Worm (Caenorhabditis elegans): Measurements from ENCODE around the gene srbc-70.
A peak's percentile ranks its signal among the peaks of the same experiment; 100 is the strongest.
"Not testable (repeated sequence)": the region's sequence is repeated elsewhere in the genome, so short reads cannot be mapped to it uniquely, and the experiment has no call there.

srbc-70 gene

DNA sequence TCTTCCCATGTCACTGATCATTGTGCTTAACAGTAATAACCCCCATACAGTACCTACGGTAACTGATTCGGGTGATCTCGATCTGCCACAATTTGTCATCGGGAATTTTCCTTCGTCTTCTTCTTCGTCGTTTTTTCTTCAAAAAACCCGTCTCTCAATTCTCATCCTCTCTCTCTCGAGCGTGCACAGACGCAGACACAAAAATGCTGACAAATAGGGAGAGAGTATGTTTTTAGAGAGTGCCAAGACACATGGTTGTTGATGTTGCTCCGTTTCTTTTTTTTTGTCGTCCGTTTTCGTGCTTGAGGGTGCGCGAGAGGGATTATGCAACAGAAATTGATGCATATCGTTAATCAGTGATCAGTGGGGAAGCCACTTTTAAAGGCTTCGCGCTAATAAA lies 12.5 kb downstream of the srbc-70 start (continued):
- peak; percentile 76 for TF ChIP-seq sma-9 (GFP tag; optimal IDR thresholded peaks at IDR 0.05)
- no peak for TF ChIP-seq sma-9 (tag; optimal IDR thresholded peaks at IDR 0.05)
- TF ChIP-seq nhr-77 (tag; optimal IDR thresholded peaks at IDR 0.05), result no peak
- TF ChIP-seq sem-4 (tag; optimal IDR thresholded peaks at IDR 0.05), result peak; percentile 6

DNA sequence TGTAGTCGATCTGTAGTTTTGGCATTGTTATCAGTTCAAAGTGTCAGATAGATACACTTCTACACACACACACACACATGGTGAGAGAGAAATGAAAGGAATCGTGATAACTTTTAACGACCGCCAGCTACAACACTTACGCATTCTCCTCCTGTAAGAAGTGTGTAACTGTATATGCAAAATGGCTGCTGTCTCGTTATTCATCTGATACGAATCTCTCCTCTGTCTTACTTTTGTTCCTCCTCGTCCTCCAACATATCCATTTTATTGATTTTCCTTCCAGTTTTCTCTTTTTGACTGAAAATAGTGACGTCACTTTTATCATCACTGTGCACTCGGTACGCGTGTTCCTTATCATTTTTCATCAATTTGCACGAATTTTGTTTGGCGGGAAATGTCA lies 15.1 kb downstream of the srbc-70 start:
- TF ChIP-seq snpc-4 (tag; optimal IDR thresholded peaks at IDR 0.05), result no peak
- peak; percentile 1 for TF ChIP-seq ama-1 (optimal IDR thresholded peaks at IDR 0.05)
- peak; percentile 45 for TF ChIP-seq sma-9 (GFP tag; optimal IDR thresholded peaks at IDR 0.05)
- TF ChIP-seq sma-9 (tag; optimal IDR thresholded peaks at IDR 0.05), result no peak
- peak; percentile 64 for TF ChIP-seq fos-1 (tag; optimal IDR thresholded peaks at IDR 0.05)
- TF ChIP-seq ceh-16 (tag; optimal IDR thresholded peaks at IDR 0.05), result no peak

DNA sequence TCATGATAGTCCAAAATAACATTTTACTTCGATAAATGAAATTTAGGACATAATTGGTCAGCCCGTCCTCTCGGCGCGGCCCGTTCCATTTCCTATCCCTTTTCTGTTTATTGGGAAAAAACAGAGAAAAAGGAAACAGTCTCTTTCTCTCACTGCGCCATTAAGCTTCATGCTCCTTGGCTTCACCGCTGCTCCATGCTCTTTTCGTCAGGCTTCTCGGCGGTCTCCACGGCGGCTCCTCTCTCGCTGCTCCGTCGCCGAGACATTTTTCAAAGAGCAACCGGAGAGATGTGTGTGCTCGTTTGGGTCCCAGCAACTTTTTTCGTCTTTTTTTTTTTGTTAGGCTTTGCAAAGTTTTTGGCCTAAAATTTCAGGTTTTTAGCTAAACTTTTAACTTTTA lies 16.9 kb downstream of the srbc-70 start:
- TF ChIP-seq mdl-1 (tag; optimal IDR thresholded peaks at IDR 0.05) (peak; percentile 56 to 67), unc-62 (GFP tag; optimal IDR thresholded peaks at IDR 0.05) (no peak), C34F6.9 (tag; optimal IDR thresholded peaks at IDR 0.05) (peak; percentile 40), sma-3 (GFP tag; optimal IDR thresholded peaks at IDR 0.05) (no peak), ztf-1 (GFP tag; conservative IDR thresholded peaks at IDR 0.05) (no peak), mbf-1 (tag; optimal IDR thresholded peaks at IDR 0.05) (no peak), zag-1 (tag; optimal IDR thresholded peaks at IDR 0.05) (peak; percentile 29), sma-9 (GFP tag; optimal IDR thresholded peaks at IDR 0.05) (peak; percentile 36), sma-9 (tag; optimal IDR thresholded peaks at IDR 0.05) (no peak)

DNA sequence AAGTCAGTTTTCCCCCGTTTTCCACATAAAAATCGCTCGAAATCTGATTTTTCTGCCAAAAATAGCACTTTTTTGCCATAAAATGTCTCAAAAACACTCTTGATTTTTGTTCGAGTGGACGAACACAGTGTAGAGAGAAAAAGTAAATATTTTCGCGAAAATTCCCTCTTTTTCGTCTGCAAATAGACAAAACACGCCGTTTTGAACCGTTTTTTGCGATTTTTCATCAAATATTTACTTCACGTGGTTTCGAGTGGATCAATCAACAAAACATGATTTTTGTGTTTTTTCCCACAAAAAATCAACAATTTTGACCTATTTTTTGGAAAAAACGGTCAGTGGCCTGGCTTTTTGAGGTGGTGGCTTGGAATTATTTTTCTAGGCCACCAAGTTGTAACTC lies 18.7 kb downstream of the srbc-70 start:
- no peak for TF ChIP-seq ceh-16 (tag; optimal IDR thresholded peaks at IDR 0.05)
- TF ChIP-seq sma-9 (GFP tag; optimal IDR thresholded peaks at IDR 0.05), result no peak
- no peak for TF ChIP-seq sma-9 (tag; optimal IDR thresholded peaks at IDR 0.05)
- no peak for TF ChIP-seq sma-3 (GFP tag; optimal IDR thresholded peaks at IDR 0.05)

DNA sequence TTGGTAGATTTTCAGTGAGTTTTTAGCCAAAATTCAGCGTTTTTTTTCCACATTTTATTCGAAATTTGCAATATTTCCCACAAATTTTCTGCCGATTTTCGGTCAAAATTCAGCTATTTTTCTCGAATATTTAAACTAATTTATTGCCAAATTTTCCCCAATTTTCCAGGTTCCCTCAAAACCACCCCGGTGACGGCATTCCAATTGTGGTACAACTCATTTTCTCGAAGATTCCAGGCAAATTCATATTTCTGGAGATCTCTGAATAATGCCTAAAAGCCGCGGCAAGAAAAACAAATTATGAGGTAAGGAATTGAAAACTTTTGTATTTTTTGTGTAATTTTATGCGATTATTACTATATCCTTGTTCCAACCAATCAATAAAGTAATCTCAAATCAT lies 20.7 kb downstream of the srbc-70 start, which contains the start of gene osgn-1:
Gene osgn-1, plus strand, starts transcription at position 301 of the 400 bp plus-strand sequence.
- no peak for TF ChIP-seq nhr-10 (tag; optimal IDR thresholded peaks at IDR 0.05)
- TF ChIP-seq nhr-237 (tag; optimal IDR thresholded peaks at IDR 0.05), result no peak
- TF ChIP-seq nhr-77 (tag; optimal IDR thresholded peaks at IDR 0.05), result no peak
- no peak for TF ChIP-seq sma-9 (GFP tag; optimal IDR thresholded peaks at IDR 0.05)
- no peak for TF ChIP-seq sma-9 (tag; optimal IDR thresholded peaks at IDR 0.05)
- no peak for TF ChIP-seq unc-39 (tag; optimal IDR thresholded peaks at IDR 0.05)
- no peak for TF ChIP-seq Y55F3AM.14 (GFP tag; optimal IDR thresholded peaks at IDR 0.05)
- no peak for TF ChIP-seq dmd-4 (tag; optimal IDR thresholded peaks at IDR 0.05)
- no peak for TF ChIP-seq ama-1 (optimal IDR thresholded peaks at IDR 0.05)

DNA sequence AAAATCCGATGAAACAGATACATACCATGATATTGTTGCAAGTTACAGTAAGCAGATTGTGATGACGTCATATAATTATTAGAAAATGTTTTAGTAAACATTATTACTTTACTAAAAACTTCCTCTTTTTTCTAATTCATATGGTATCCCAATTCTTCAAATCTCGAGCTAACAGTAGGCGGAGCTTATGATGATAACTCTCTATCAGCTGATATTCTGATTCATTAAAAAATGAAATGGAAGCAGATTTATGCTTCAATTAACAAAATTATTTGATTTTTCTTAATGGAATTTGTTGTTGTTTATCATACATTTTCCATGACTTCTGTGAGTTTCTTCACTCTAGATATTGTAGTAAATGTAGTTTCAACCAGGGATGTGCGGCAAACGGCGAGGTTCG lies 23.5 kb downstream of the srbc-70 start, which contains the start of gene pax-2:
Gene pax-2, minus strand, starts transcription at position 101 of the 400 bp plus-strand sequence.
- TF ChIP-seq sma-3 (GFP tag; optimal IDR thresholded peaks at IDR 0.05), result no peak
- no peak for TF ChIP-seq mdl-1 (tag; optimal IDR thresholded peaks at IDR 0.05)
- no peak for TF ChIP-seq fos-1 (tag; optimal IDR thresholded peaks at IDR 0.05)
- no peak for TF ChIP-seq C34F6.9 (tag; optimal IDR thresholded peaks at IDR 0.05)
- no peak for TF ChIP-seq nhr-25 (tag; optimal IDR thresholded peaks at IDR 0.05)
- no peak for TF ChIP-seq elt-3 (tag; optimal IDR thresholded peaks at IDR 0.05)
- no peak for TF ChIP-seq crh-2 (tag; optimal IDR thresholded peaks at IDR 0.05)
- TF ChIP-seq ceh-82 (tag; optimal IDR thresholded peaks at IDR 0.05), result no peak
- no peak for TF ChIP-seq nhr-6 (tag; optimal IDR thresholded peaks at IDR 0.05)
- TF ChIP-seq ztf-11 (tag; optimal IDR thresholded peaks at IDR 0.05), result no peak
- TF ChIP-seq ZK546.5 (tag; optimal IDR thresholded peaks at IDR 0.05), result no peak
- no peak for TF ChIP-seq nhr-129 (tag; optimal IDR thresholded peaks at IDR 0.05)
- no peak for TF ChIP-seq zag-1 (tag; optimal IDR thresholded peaks at IDR 0.05)
- no peak for TF ChIP-seq mbf-1 (tag; optimal IDR thresholded peaks at IDR 0.05)
- no peak for TF ChIP-seq gmeb-1 (tag; optimal IDR thresholded peaks at IDR 0.05)
- no peak for TF ChIP-seq ceh-16 (tag; optimal IDR thresholded peaks at IDR 0.05)
- no peak for TF ChIP-seq lin-11 (tag; optimal IDR thresholded peaks at IDR 0.05)
- no peak for TF ChIP-seq elt-1 (tag; optimal IDR thresholded peaks at IDR 0.05)
- TF ChIP-seq nhr-237 (tag; optimal IDR thresholded peaks at IDR 0.05), result no peak
- TF ChIP-seq sem-4 (tag; optimal IDR thresholded peaks at IDR 0.05), result no peak

DNA sequence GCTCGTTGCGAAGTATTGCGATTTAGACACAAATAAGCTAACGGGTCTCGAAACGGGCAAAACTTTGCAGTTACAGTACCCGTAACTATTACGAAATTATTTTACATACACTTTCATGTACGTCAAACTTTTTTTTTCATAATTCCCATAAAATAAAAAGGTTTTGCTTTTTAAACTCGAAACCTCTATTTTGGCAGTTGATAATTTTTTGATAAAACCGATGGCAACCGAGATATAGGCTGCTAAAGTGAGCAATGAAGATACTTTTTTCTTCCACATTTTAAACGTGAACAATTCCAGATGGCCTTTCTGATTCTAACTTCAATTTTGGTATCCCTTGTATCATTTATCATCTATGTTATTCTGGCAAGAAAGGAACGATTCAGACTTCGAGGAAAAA lies 30.6 kb downstream of the srbc-70 start, which contains the start of gene cyp-25A6:
Gene cyp-25A6, plus strand, starts transcription at position 301 of the 400 bp plus-strand sequence.
- TF ChIP-seq unc-39, sem-4, nhr-10 (tag; optimal IDR thresholded peaks at IDR 0.05): not testable (repeated sequence)
